Worm (Caenorhabditis elegans) whole organism, L3 larva: ENCODE results near the gene F40G9.19.

Experiments
- R02D3.7 ChIP-seq: fragments of 150-350 bp; optimal IDR thresholded peaks from 2 replicates; lab custom pipeline; 2014; ENCODE audit warnings: missing biosample characterization, missing genetic modification characterization
- aly-2 ChIP-seq: fragments of 150-350 bp; optimal IDR thresholded peaks from 2 replicates; lab custom pipeline; 2014; ENCODE audit warnings: missing biosample characterization, missing genetic modification characterization
- ceh-16 ChIP-seq: sonication (generic microtip); optimal IDR thresholded peaks from 2 replicates; lab custom pipeline; 2017; ENCODE audit warnings: missing biosample characterization, missing genetic modification characterization
- ceh-28 ChIP-seq: fragments of 150-350 bp; optimal IDR thresholded peaks from 2 replicates; lab custom pipeline; 2014; ENCODE audit warnings: missing biosample characterization, missing genetic modification reagents, missing genetic modification characterization
- ceh-82 ChIP-seq: fragments of 150-350 bp; optimal IDR thresholded peaks from 2 replicates; lab custom pipeline; 2014; ENCODE audit warnings: missing biosample characterization, missing genetic modification characterization
- ceh-9 ChIP-seq: sonication (generic microtip); optimal IDR thresholded peaks from 2 replicates; lab custom pipeline; 2018; ENCODE audit warnings: missing biosample characterization, missing genetic modification characterization
- daf-12 ChIP-seq: fragments of 150-350 bp; optimal IDR thresholded peaks from 2 replicates; lab custom pipeline; 2014; ENCODE audit warnings: missing biosample characterization, missing genetic modification reagents, missing genetic modification characterization
- egl-27 ChIP-seq: sonication (generic microtip); optimal IDR thresholded peaks from 4 replicates; lab custom pipeline; 2017; ENCODE audit warnings: missing biosample characterization, missing genetic modification reagents, missing genetic modification characterization
- egl-5 ChIP-seq: fragments of 150-350 bp; optimal IDR thresholded peaks from 2 replicates; lab custom pipeline; 2017; ENCODE audit warnings: missing biosample characterization, missing genetic modification reagents, missing genetic modification characterization, inconsistent platforms
- elt-1 ChIP-seq: fragments of 150-350 bp; optimal IDR thresholded peaks from 2 replicates; lab custom pipeline; 2014; ENCODE audit warnings: missing biosample characterization, missing genetic modification characterization
- elt-2 ChIP-seq: sonication (generic microtip); optimal IDR thresholded peaks from 2 replicates; lab custom pipeline; 2016; ENCODE audit warnings: missing genetic modification reagents, mild to moderate bottlenecking, missing genetic modification characterization, missing compliant biosample characterization
- elt-3 ChIP-seq, 3 experiments: fragments of 150-350 bp in 1 of 3; sonication (generic microtip) in 2 of 3; optimal IDR thresholded peaks; 2 replicates in 2 of 3; 4 replicates in 1 of 3; lab custom pipeline; 2014 to 2017; ENCODE audit warnings: missing biosample characterization in 3 of 3, missing genetic modification characterization in 3 of 3
- fkh-10 ChIP-seq: sonication (generic microtip); optimal IDR thresholded peaks from 2 replicates; lab custom pipeline; 2017; ENCODE audit warnings: missing biosample characterization, missing genetic modification reagents, missing genetic modification characterization
- fkh-2 ChIP-seq: fragments of 150-350 bp; optimal IDR thresholded peaks from 2 replicates; lab custom pipeline; 2014; ENCODE audit warnings: missing biosample characterization, missing genetic modification reagents, missing genetic modification characterization
- jun-1 ChIP-seq: fragments of 150-350 bp; optimal IDR thresholded peaks from 2 replicates; lab custom pipeline; 2014; ENCODE audit warnings: missing biosample characterization, missing genetic modification reagents, missing genetic modification characterization
- lin-15B ChIP-seq: fragments of 150-350 bp; optimal IDR thresholded peaks from 2 replicates; lab custom pipeline; 2014; ENCODE audit warnings: missing biosample characterization, missing genetic modification characterization
- lin-39 ChIP-seq: fragments of 150-350 bp; optimal IDR thresholded peaks from 2 replicates; lab custom pipeline; 2018; ENCODE audit warnings: missing biosample characterization, missing genetic modification reagents, missing genetic modification characterization
- lsy-12 ChIP-seq: sonication (generic microtip); optimal IDR thresholded peaks from 2 replicates; lab custom pipeline; 2016; ENCODE audit warnings: mild to moderate bottlenecking, missing genetic modification characterization, missing compliant biosample characterization
- mdl-1 ChIP-seq: fragments of 150-350 bp; optimal IDR thresholded peaks from 2 replicates; lab custom pipeline; 2014; ENCODE audit warnings: missing biosample characterization, missing genetic modification characterization
- mml-1 ChIP-seq: fragments of 150-350 bp; sonication (generic microtip); optimal IDR thresholded peaks from 3 replicates; lab custom pipeline; 2014; ENCODE audit warnings: missing biosample characterization, missing genetic modification characterization
- nhr-11 ChIP-seq: fragments of 150-350 bp; optimal IDR thresholded peaks from 2 replicates; lab custom pipeline; 2014; ENCODE audit warnings: missing biosample characterization, missing genetic modification characterization
- nhr-12 ChIP-seq: fragments of 150-350 bp; optimal IDR thresholded peaks from 2 replicates; lab custom pipeline; 2014; ENCODE audit warnings: missing biosample characterization, missing genetic modification characterization
- nhr-23 ChIP-seq: fragments of 150-350 bp; optimal IDR thresholded peaks from 2 replicates; lab custom pipeline; 2014; ENCODE audit warnings: missing biosample characterization, missing genetic modification reagents, missing genetic modification characterization
- nhr-237 ChIP-seq: fragments of 150-350 bp; optimal IDR thresholded peaks from 2 replicates; lab custom pipeline; 2014; ENCODE audit warnings: missing biosample characterization, missing genetic modification characterization
- nhr-25 ChIP-seq: sonication (generic microtip); optimal IDR thresholded peaks from 2 replicates; lab custom pipeline; 2017; ENCODE audit warnings: missing biosample characterization, missing genetic modification characterization
- nhr-28 ChIP-seq: fragments of 150-350 bp; optimal IDR thresholded peaks from 2 replicates; lab custom pipeline; 2014; ENCODE audit warnings: missing biosample characterization, missing genetic modification characterization
- nhr-43 ChIP-seq: sonication (generic microtip); optimal IDR thresholded peaks from 2 replicates; lab custom pipeline; 2016; ENCODE audit warnings: mild to moderate bottlenecking, missing genetic modification characterization, missing compliant biosample characterization; ENCODE audit not compliant: poor library complexity, severe bottlenecking
- nhr-67 ChIP-seq: fragments of 150-350 bp; optimal IDR thresholded peaks from 2 replicates; lab custom pipeline; 2014; ENCODE audit warnings: missing biosample characterization, missing genetic modification characterization
- nhr-76 ChIP-seq: fragments of 150-350 bp; sonication (generic microtip); optimal IDR thresholded peaks from 5 replicates; lab custom pipeline; 2014; ENCODE audit warnings: missing biosample characterization, missing genetic modification characterization
- nhr-77 ChIP-seq: fragments of 150-350 bp; optimal IDR thresholded peaks from 2 replicates; lab custom pipeline; 2014; ENCODE audit warnings: missing biosample characterization, missing genetic modification characterization
- pha-4 ChIP-seq: fragments of 150-350 bp; optimal IDR thresholded peaks from 2 replicates; lab custom pipeline; 2014; ENCODE audit warnings: missing biosample characterization, missing genetic modification reagents, missing genetic modification characterization
- pqm-1 ChIP-seq: fragments of 150-350 bp; optimal IDR thresholded peaks from 2 replicates; lab custom pipeline; 2017; ENCODE audit warnings: missing biosample characterization, missing genetic modification characterization, inconsistent platforms
- sea-2 ChIP-seq: fragments of 150-350 bp; sonication (generic microtip); optimal IDR thresholded peaks from 4 replicates; lab custom pipeline; 2014; ENCODE audit warnings: missing biosample characterization, missing genetic modification reagents, missing genetic modification characterization
- skn-1 ChIP-seq: fragments of 150-350 bp; optimal IDR thresholded peaks from 2 replicates; lab custom pipeline; 2014; ENCODE audit warnings: missing biosample characterization, missing genetic modification characterization
- tbx-2 ChIP-seq: sonication (generic microtip); optimal IDR thresholded peaks from 2 replicates; lab custom pipeline; 2016; ENCODE audit warnings: mild to moderate bottlenecking, missing genetic modification characterization, missing compliant biosample characterization
- unc-39 ChIP-seq: sonication (generic microtip); optimal IDR thresholded peaks from 4 replicates; lab custom pipeline; 2017; ENCODE audit warnings: missing biosample characterization, missing genetic modification characterization
- unc-62 ChIP-seq: fragments of 150-350 bp; sonication (generic microtip); optimal IDR thresholded peaks from 4 replicates; lab custom pipeline; 2014; ENCODE audit warnings: missing biosample characterization, missing genetic modification reagents, missing genetic modification characterization
- zag-1 ChIP-seq: fragments of 150-350 bp; optimal IDR thresholded peaks from 2 replicates; lab custom pipeline; 2014; ENCODE audit warnings: missing biosample characterization, missing genetic modification characterization
- ztf-11 ChIP-seq: fragments of 150-350 bp; optimal IDR thresholded peaks from 2 replicates; lab custom pipeline; 2014; ENCODE audit warnings: missing biosample characterization, missing genetic modification characterization
- ztf-4 ChIP-seq: fragments of 150-350 bp; optimal IDR thresholded peaks from 2 replicates; lab custom pipeline; 2014; ENCODE audit warnings: missing biosample characterization, missing genetic modification characterization

Gene F40G9.19

ce11 chrIII:169478-169877 lies 4.1 kb upstream of the F40G9.19 start, which contains the start of gene F40G9.18:
Gene F40G9.18 (minus strand): TSS chrIII:169578.
- TF ChIP-seq nhr-43 (tag; lab: Kevin White, UChicago), result no peak
- no peak for TF ChIP-seq sea-2 (GFP tag; lab: Kevin White, UChicago)
- TF ChIP-seq lin-15B (tag; lab: Kevin White, UChicago), result no peak
- no peak for TF ChIP-seq lin-39
- no peak for TF ChIP-seq nhr-23 (tag; lab: Kevin White, UChicago)
- no peak for TF ChIP-seq elt-1 (tag; lab: Kevin White, UChicago)
- no peak for TF ChIP-seq nhr-237
- no peak for TF ChIP-seq elt-3 (tag; optimal IDR thresholded peaks at IDR 0.05; lab: Kevin White, UChicago)
- TF ChIP-seq nhr-28 (tag; lab: Kevin White, UChicago), result no peak
- no peak for TF ChIP-seq nhr-77
- TF ChIP-seq nhr-76 (tag; lab: Kevin White, UChicago), result no peak
- no peak for TF ChIP-seq daf-12
- TF ChIP-seq fkh-10 (GFP tag; lab: Kevin White, UChicago), result no peak
- TF ChIP-seq ceh-82 (tag; lab: Kevin White, UChicago), result no peak
- no peak for TF ChIP-seq ztf-11
- TF ChIP-seq, all 47 proteins: peak for 0

DNA sequence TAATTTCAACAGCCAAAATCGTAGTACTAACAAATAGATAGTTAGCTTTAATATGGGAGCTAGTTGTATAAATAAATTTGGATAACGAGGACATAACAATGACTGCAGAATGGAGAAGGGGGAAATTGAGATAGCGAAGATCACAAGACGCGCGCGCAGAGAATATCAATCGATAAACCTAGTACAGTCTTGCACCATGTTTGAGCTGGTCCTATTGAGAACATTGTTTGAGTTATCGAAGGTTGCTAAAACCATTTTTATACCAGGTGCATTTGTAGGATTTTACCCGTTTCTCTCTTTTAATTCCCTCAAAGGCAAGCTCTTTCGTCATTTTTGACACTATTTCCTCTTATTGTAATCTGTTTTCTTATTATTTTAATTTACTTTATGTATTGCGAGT lies 2.0 kb upstream of the F40G9.19 start, which contains the start of the genes F40G9.9 and F40G9.12:
F40G9.9 (minus strand) TSS at position 101 of the 400 bp plus-strand sequence.
F40G9.12 (plus strand) TSS at position 231 of the 400 bp plus-strand sequence.
- TF ChIP-seq skn-1 (no peak), mdl-1 (tag; lab: Kevin White, UChicago) (no peak), egl-5 (tag; lab: Kevin White, UChicago) (no peak), sea-2 (GFP tag; lab: Kevin White, UChicago) (no peak), R02D3.7 (no peak), ceh-82 (tag; lab: Kevin White, UChicago) (no peak), daf-12 (no peak), aly-2 (tag; lab: Kevin White, UChicago) (no peak), ztf-4 (tag; lab: Kevin White, UChicago) (no peak), nhr-77 (no peak), nhr-67 (no peak), lsy-12 (no peak), unc-62 (GFP tag; lab: Kevin White, UChicago) (no peak), nhr-12 (tag; lab: Kevin White, UChicago) (no peak), unc-39 (no peak), fkh-2 (tag; lab: Kevin White, UChicago) (no peak), ceh-9 (tag; lab: Kevin White, UChicago) (no peak), pqm-1 (tag; lab: Kevin White, UChicago) (no peak), nhr-11 (no peak), tbx-2 (no peak)

DNA sequence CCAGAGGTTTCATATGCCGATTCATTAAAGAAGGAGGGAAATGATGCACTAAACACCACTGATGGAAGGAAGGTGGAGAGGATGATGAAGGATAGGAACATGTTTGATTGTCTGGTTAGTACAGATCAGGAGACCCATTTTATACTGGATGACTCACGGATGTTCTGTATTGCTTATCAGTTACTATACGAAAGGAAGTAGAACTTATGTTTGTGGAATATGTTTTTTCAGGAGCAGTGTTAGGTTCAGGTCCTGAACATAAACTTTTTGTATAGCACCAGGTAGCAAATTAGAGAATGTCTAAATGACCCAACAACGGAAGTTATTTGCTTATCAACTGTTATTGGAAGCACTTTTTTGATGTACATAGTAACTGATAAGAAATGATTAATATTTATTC lies 2.1 kb downstream of the F40G9.19 start, which contains the start of gene clec-148:
clec-148 (minus strand) TSS at position 101 of the 400 bp plus-strand sequence.
- TF ChIP-seq pha-4 (tag; lab: Kevin White, UChicago), result no peak
- TF ChIP-seq unc-62 (GFP tag; lab: Kevin White, UChicago), result no peak
- no peak for TF ChIP-seq nhr-25 (tag; lab: Kevin White, UChicago)
- TF ChIP-seq elt-2 (tag; lab: Kevin White, UChicago), result no peak
- TF ChIP-seq ztf-4 (tag; lab: Kevin White, UChicago), result no peak
- TF ChIP-seq elt-3 (tag; optimal IDR thresholded peaks at IDR 0.05; lab: Kevin White, UChicago), result no peak
- no peak for TF ChIP-seq daf-12
- TF ChIP-seq ceh-28, result no peak
- no peak for TF ChIP-seq tbx-2
- TF ChIP-seq elt-1 (tag; lab: Kevin White, UChicago), result no peak
- no peak for TF ChIP-seq zag-1
- no peak for TF ChIP-seq pqm-1 (tag; lab: Kevin White, UChicago)
- TF ChIP-seq jun-1 (tag; lab: Kevin White, UChicago), result no peak
- no peak for TF ChIP-seq R02D3.7
- TF ChIP-seq mml-1 (tag; lab: Kevin White, UChicago), result no peak
- TF ChIP-seq nhr-67, result no peak
- TF ChIP-seq ceh-16, result no peak
- no peak for TF ChIP-seq egl-27
- TF ChIP-seq ceh-9 (tag; lab: Kevin White, UChicago), result no peak
- no peak for TF ChIP-seq nhr-28 (tag; lab: Kevin White, UChicago)
